Worm (Caenorhabditis elegans): Measurements from ENCODE around the gene C16A11.3.

The C16A11.3 gene

DNA sequence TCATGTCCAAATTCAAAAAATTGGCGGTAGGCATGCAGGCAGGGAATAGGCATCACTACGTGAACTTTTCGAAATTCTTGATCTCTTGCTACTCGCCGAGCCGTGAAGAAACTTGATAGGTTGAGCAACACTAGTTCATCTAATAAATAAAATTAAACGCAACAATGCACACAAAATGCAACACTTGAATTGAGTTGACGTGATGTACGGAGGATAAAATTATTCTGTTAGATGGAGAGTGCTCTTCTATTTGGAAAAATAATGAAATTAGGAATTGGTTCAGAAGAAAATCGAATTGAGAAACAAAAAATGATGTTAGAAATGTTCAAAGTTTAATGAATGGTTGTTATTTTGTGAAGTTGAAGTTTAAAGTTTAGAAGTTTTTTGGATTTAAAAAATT lies 47.6 kb downstream of the C16A11.3 start:
- TF ChIP-seq ahr-1 (tag; optimal IDR thresholded peaks at IDR 0.05) (no peak), unc-42 (tag; optimal IDR thresholded peaks at IDR 0.05) (peak; percentile 41)

ce11 chrII:4277639-4278038 lies 48.3 kb downstream of the C16A11.3 start:
- TF ChIP-seq dve-1 (tag; optimal IDR thresholded peaks at IDR 0.05), result peak; percentile 80
- no peak for TF ChIP-seq sdc-2 (tag; optimal IDR thresholded peaks at IDR 0.05)
